Fruit fly (Drosophila melanogaster) Kc167 (cell line): Measurements from ENCODE around the gene CG17027.

ENCODE experiments used
- h ChIP-seq: fragments of >200 bp; optimal IDR thresholded peaks from 3 replicates; lab custom pipeline; 2018; ENCODE audit warnings: missing external identifiers
- psq ChIP-seq: fragments of >200 bp; optimal IDR thresholded peaks from 2 replicates; lab custom pipeline; 2017; ENCODE audit warnings: missing external identifiers

- no peak for TF ChIP-seq h
- no peak for TF ChIP-seq psq (lab: Kevin White, UChicago)
Measured at dm6 chr3L:15977565-15977964, 2.3 kb upstream of the CG17027 start.
